Fruit fly (Drosophila melanogaster) whole organism: Measurements from ENCODE around the gene CycG.

Experiments used
- Dll ChIP-seq: fragments of >200 bp; optimal IDR thresholded peaks from 2 replicates; lab custom pipeline; 2017
- pan ChIP-seq: fragments of >200 bp; optimal IDR thresholded peaks from 2 replicates; lab custom pipeline; 2017

DNA sequence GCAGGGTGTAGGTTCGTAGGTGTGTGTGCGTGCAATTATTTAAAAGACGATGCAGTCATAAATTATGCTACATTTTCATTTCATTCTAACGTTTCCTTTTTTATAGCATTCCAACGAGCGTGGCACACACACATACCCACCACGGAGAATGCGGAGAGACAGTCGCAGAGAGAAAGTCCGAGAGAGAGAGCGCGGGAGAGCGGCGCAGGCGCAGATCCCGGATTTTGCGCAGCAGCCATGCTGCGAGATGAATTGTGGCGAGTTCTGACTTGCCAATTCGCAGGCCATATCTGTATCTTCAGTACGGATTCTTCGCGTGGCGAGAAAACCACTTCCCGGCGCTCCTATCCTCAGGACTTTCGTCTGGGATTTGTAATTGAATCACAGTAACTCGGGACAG lies 9.3 kb upstream of the CycG start, which contains the start of gene kek6:
- TF ChIP-seq pan (lab: Kevin White, UChicago) (no peak), Dll (lab: Kevin White, UChicago) (no peak)
